Fruit fly (Drosophila melanogaster) whole organism, prepupa: ENCODE results near the gene CG11693.

Source experiments
- Blimp-1 ChIP-seq: fragments of 200-800 bp; sonication (Bioruptor generic); optimal IDR thresholded peaks from 3 replicates; lab custom pipeline; 2017; ENCODE audit warnings: missing biosample characterization, missing genetic modification characterization, mild to moderate bottlenecking, moderate library complexity, missing genetic modification reagents
- CG10669 ChIP-seq: fragments of 200-800 bp; sonication (Bioruptor generic); optimal IDR thresholded peaks from 3 replicates; lab custom pipeline; 2018; ENCODE audit warnings: missing biosample characterization, mild to moderate bottlenecking, missing genetic modification characterization, moderate library complexity
- CG16779 ChIP-seq: fragments of 200-800 bp; sonication (Bioruptor generic); optimal IDR thresholded peaks from 3 replicates; lab custom pipeline; 2017; ENCODE audit warnings: missing biosample characterization, mild to moderate bottlenecking, missing genetic modification characterization
- CG6854 ChIP-seq: fragments of 200-800 bp; sonication (Bioruptor generic); optimal IDR thresholded peaks from 2 replicates; lab custom pipeline; 2017; ENCODE audit warnings: missing biosample characterization, mild to moderate bottlenecking, missing genetic modification characterization
- CG9139 ChIP-seq: fragments of 200-800 bp; sonication (Bioruptor generic); optimal IDR thresholded peaks from 3 replicates; lab custom pipeline; 2017; ENCODE audit warnings: missing biosample characterization, mild to moderate bottlenecking, missing genetic modification characterization
- Hr39 ChIP-seq: fragments of 200-800 bp; sonication (Bioruptor generic); optimal IDR thresholded peaks from 2 replicates; lab custom pipeline; 2016; ENCODE audit warnings: missing biosample characterization, missing genetic modification characterization
- OdsH ChIP-seq: fragments of 200-800 bp; sonication (Bioruptor generic); optimal IDR thresholded peaks from 3 replicates; lab custom pipeline; 2016; ENCODE audit warnings: missing biosample characterization, missing genetic modification characterization
- Sox14 ChIP-seq: fragments of 200-800 bp; sonication (Bioruptor generic); optimal IDR thresholded peaks from 3 replicates; lab custom pipeline; 2016; ENCODE audit warnings: missing biosample characterization, missing genetic modification characterization
- cyc ChIP-seq: fragments of 200-800 bp; sonication (Bioruptor generic); optimal IDR thresholded peaks from 3 replicates; lab custom pipeline; 2016; ENCODE audit warnings: missing biosample characterization, missing genetic modification characterization
- eg ChIP-seq: fragments of 200-800 bp; sonication (Bioruptor generic); IDR thresholded peaks from 3 replicates; pipeline ENCODE4 v1.3.6; 2022; ENCODE audit warnings: missing biosample characterization, missing genetic modification characterization
- fd85E ChIP-seq: fragments of 200-800 bp; sonication (Bioruptor generic); optimal IDR thresholded peaks from 3 replicates; lab custom pipeline; 2016; ENCODE audit warnings: missing biosample characterization, missing genetic modification characterization
- pdm3 ChIP-seq: fragments of 200-800 bp; sonication (Bioruptor generic); optimal IDR thresholded peaks from 3 replicates; lab custom pipeline; 2016; ENCODE audit warnings: missing biosample characterization, missing genetic modification characterization
- vri ChIP-seq: fragments of 200-800 bp; sonication (Bioruptor generic); optimal IDR thresholded peaks from 3 replicates; lab custom pipeline; 2016; ENCODE audit warnings: missing biosample characterization, mild to moderate bottlenecking, missing genetic modification characterization

DNA sequence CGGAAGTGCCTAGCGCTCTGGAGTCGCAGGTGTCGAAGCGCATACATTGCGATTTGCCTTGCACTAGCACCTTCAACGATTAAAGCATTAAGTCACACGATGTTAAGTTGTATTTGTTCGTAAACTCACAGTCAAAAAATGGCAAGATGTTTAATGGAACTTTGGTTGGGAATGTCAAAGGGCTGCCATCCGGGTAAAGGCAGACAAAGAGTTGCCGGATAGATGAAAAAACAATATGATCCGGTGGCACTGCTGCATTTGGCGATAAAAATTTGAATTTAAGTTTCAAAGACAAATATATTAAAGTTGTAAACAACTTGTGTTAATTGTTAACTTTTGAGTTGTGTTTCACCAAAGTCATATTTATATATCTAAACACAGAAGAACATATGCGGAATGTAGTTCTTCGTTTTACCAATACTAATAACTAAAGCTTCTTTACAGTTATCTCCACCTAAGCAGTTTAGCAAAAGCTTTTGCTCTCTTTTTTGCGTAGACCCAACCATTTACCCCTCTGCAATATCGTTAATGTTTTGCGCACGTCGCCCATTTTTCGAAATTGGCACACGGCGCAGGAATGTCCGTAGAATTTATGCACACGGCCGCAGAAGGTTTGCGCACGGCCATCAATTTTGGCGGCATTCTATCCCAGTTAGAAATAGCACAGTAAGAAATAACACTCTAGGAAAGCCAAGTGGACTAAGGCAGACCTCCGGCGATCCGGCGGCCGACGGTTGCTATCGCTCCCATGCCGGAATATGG, 5.9 kb upstream of the CG11693 start, which contains the start of gene Coq2:
- TF ChIP-seq CG10669 (GFP tag; lab: Kevin White, UChicago) (no peak), CG16779 (no peak), cyc (GFP tag; lab: Kevin White, UChicago) (no peak), eg (GFP tag; lab: Robert Waterston, UW) (no peak), vri (GFP tag; lab: Kevin White, UChicago) (no peak), pdm3 (GFP tag; lab: Kevin White, UChicago) (no peak), CG9139 (GFP tag; lab: Kevin White, UChicago) (no peak), CG6854 (no peak), Hr39 (GFP tag; lab: Kevin White, UChicago) (no peak), Sox14 (no peak), OdsH (no peak), fd85E (GFP tag; lab: Kevin White, UChicago) (no peak), Blimp-1 (no peak)
